Worm (Caenorhabditis elegans): ENCODE data around the gene plp-2.

ce11 chrX:14970221-14970801 lies 12.3 kb downstream of the plp-2 start, which contains the start of the genes flwr-1 and tbc-1:
- TF ChIP-seq T22C8.4 (GFP tag; IDR thresholded peaks at IDR 0.05) (0 out of 2 replicates have a peak, but pooled peaks have one; percentile 39), cog-1 (tag; optimal IDR thresholded peaks at IDR 0.05) (no peak), med-1 (GFP tag; optimal IDR thresholded peaks at IDR 0.05; ENCODE audit: insufficient read depth) (no peak), ref-1 (GFP tag; conservative IDR thresholded peaks at IDR 0.05) (no peak), ztf-23 (GFP tag; IDR thresholded peaks at IDR 0.05) (no peak)

Data from whole organism, midembryonic.